Fruit fly (Drosophila melanogaster): ENCODE results near the gene Gmd.

The Gmd gene

DNA sequence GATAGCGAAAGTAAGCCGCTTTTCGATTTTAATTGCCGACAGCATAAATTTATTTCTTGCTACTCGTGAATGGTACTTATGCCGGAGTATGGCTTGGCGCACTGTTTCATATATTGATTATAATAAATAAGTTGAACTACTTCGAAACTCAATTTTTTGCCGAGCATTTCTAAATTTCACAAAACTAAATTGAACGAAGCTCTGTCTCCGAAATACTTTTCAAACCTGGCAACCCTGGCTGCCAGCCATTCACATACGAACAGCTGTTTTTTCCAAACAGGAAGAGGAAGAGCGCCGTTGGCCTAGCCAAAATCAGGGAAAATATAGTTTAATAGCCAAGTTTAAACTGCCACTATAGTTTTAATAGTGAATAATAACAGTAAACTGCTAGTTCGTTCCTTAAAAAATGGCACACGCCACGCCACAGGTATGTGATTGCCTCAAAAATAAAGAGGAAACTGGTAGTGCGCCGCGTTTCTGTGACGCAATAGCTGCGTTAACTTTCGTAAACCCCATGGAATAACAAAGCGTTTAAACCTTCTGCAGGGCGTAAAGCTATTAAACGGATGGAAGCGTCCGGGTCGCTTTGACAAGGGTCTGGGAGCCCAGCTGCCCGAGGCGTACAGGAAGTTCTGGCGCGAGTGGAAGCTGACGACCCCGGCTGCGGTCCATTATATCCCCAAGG lies 3.0 kb downstream of the Gmd start, which contains the start of gene mRpL28 (continued):
- TF ChIP-seq pros (GFP tag; optimal IDR thresholded peaks at IDR 0.05) (no peak), Vsx1 (GFP tag; optimal IDR thresholded peaks at IDR 0.05) (no peak), Dad (GFP tag; optimal IDR thresholded peaks at IDR 0.05) (no peak), phol (tag; optimal IDR thresholded peaks at IDR 0.05) (peak; percentile 70), ab (GFP tag; optimal IDR thresholded peaks at IDR 0.05) (no peak), nau (GFP tag; optimal IDR thresholded peaks at IDR 0.05) (no peak), tio (GFP tag; optimal IDR thresholded peaks at IDR 0.05) (no peak), Nf-YA (GFP tag; IDR thresholded peaks at IDR 0.05) (no peak), Atf6 (GFP tag; IDR thresholded peaks at IDR 0.05) (no peak; the same call in 1 of the 2 replicates), CG13894 (tag; optimal IDR thresholded peaks at IDR 0.05) (no peak), D19A (tag; optimal IDR thresholded peaks at IDR 0.05) (no peak), Atf-2 (GFP tag; optimal IDR thresholded peaks at IDR 0.05) (no peak), CG12219 (GFP tag; optimal IDR thresholded peaks at IDR 0.05) (no peak), CG7786 (GFP tag; optimal IDR thresholded peaks at IDR 0.05) (no peak), az2 (GFP tag; optimal IDR thresholded peaks at IDR 0.05) (no peak), CG9932 (GFP tag; IDR thresholded peaks at IDR 0.05) (peak; percentile 67), CG2875 (GFP tag; optimal IDR thresholded peaks at IDR 0.05) (no peak), CG18619 (GFP tag; optimal IDR thresholded peaks at IDR 0.05) (no peak), BtbVII (GFP tag; optimal IDR thresholded peaks at IDR 0.05) (peak; percentile 14), pan (optimal IDR thresholded peaks at IDR 0.05) (no peak), pan (GFP tag; optimal IDR thresholded peaks at IDR 0.05 in 1 of 2, IDR thresholded peaks at IDR 0.05 in 1 of 2) (no peak), CG17912 (GFP tag; optimal IDR thresholded peaks at IDR 0.05) (no peak), sug (tag; optimal IDR thresholded peaks at IDR 0.05) (peak; percentile 48), tll (GFP tag; optimal IDR thresholded peaks at IDR 0.05) (no peak), CG10654 (GFP tag; optimal IDR thresholded peaks at IDR 0.05) (no peak), jing (GFP tag; optimal IDR thresholded peaks at IDR 0.05) (no peak), CG11456 (GFP tag; IDR thresholded peaks at IDR 0.05) (no peak), mld (GFP tag; IDR thresholded peaks at IDR 0.05; ENCODE audit: partially characterized antibody) (no peak), CG12659 (GFP tag; optimal IDR thresholded peaks at IDR 0.05) (peak; percentile 58), Dbx (GFP tag; IDR thresholded peaks at IDR 0.05) (no peak), unc-4 (GFP tag; IDR thresholded peaks at IDR 0.05; ENCODE audit: partially characterized antibody) (peak; percentile 54), CG17186 (GFP tag; optimal IDR thresholded peaks at IDR 0.05) (peak; percentile 10), Six4 (GFP tag; optimal IDR thresholded peaks at IDR 0.05) (no peak), E2f2 (GFP tag; IDR thresholded peaks at IDR 0.05) (0 out of 2 replicates have a peak, but pooled peaks have one; percentile 7), org-1 (GFP tag; optimal IDR thresholded peaks at IDR 0.05) (no peak), CG10565 (GFP tag; optimal IDR thresholded peaks at IDR 0.05) (no peak), CG17829 (tag; optimal IDR thresholded peaks at IDR 0.05) (peak; percentile 7), Chrac-16 (GFP tag; optimal IDR thresholded peaks at IDR 0.05) (no peak), tx (GFP tag; optimal IDR thresholded peaks at IDR 0.05) (no peak), CG1529 (GFP tag; optimal IDR thresholded peaks at IDR 0.05) (no peak), sc (optimal IDR thresholded peaks at IDR 0.05) (no peak), sc (GFP tag; optimal IDR thresholded peaks at IDR 0.05) (no peak), CG8388 (GFP tag; optimal IDR thresholded peaks at IDR 0.05) (no peak), CG11723 (GFP tag; optimal IDR thresholded peaks at IDR 0.05) (no peak), TFAM (GFP tag; optimal IDR thresholded peaks at IDR 0.05) (no peak), D19B (GFP tag; optimal IDR thresholded peaks at IDR 0.05) (no peak), ase (GFP tag; IDR thresholded peaks at IDR 0.05) (no peak), CG2202 (tag; optimal IDR thresholded peaks at IDR 0.05) (no peak), ATbp (GFP tag; optimal IDR thresholded peaks at IDR 0.05) (no peak), Sox102F (GFP tag; optimal IDR thresholded peaks at IDR 0.05) (no peak)

All from whole organism, embryonic.